Worm (Caenorhabditis elegans) whole organism, midembryonic: ENCODE results near the gene fbxb-38.

Experiments
- cog-1 ChIP-seq: sonication (generic microtip); optimal IDR thresholded peaks from 2 replicates; lab custom pipeline; 2016; ENCODE audit warnings: missing genetic modification characterization, missing compliant biosample characterization
- klf-2 ChIP-seq: fragments of 200-800 bp; sonication (Bioruptor generic); conservative IDR thresholded peaks from 2 replicates; pipeline ENCODE4 v1.3.6; 2022; ENCODE audit warnings: missing genetic modification reagents, missing genetic modification characterization, missing compliant biosample characterization
- med-1 ChIP-seq: sonication (generic microtip); optimal IDR thresholded peaks from 2 replicates; lab custom pipeline; 2017; ENCODE audit warnings: missing genetic modification characterization, mild to moderate bottlenecking, missing compliant biosample characterization, antibody characterized with exemption, missing genetic modification reagents; ENCODE audit not compliant: insufficient read depth
- tab-1 ChIP-seq: fragments of 200-800 bp; sonication (Bioruptor generic); IDR thresholded peaks from 2 replicates; pipeline ENCODE4 v1.3.6; 2022; ENCODE audit warnings: missing genetic modification characterization, missing compliant biosample characterization

ce11 chrII:2192267-2192666, 23.7 kb upstream of the fbxb-38 start:
- TF ChIP-seq tab-1 (no peak), klf-2 (GFP tag; lab: Robert Waterston, UW) (no peak), cog-1 (tag; lab: Kevin White, UChicago) (no peak), med-1 (GFP tag; lab: Kevin White, UChicago) (no peak)
